Worm (Caenorhabditis elegans) whole organism, midembryonic: Measurements from ENCODE around the gene srsx-33.

Source experiments
- T22C8.4 ChIP-seq: fragments of 200-800 bp; sonication (Bioruptor generic); IDR thresholded peaks from 2 replicates; pipeline ENCODE4 v1.3.6; 2022; ENCODE audit warnings: missing genetic modification characterization, missing compliant biosample characterization
- cog-1 ChIP-seq: sonication (generic microtip); optimal IDR thresholded peaks from 2 replicates; lab custom pipeline; 2016; ENCODE audit warnings: missing genetic modification characterization, missing compliant biosample characterization
- flt-1 ChIP-seq: fragments of 200-800 bp; sonication (Bioruptor generic); IDR thresholded peaks from 2 replicates; pipeline ENCODE4 v1.3.6; 2022; ENCODE audit warnings: missing genetic modification characterization, missing compliant biosample characterization
- klf-2 ChIP-seq: fragments of 200-800 bp; sonication (Bioruptor generic); conservative IDR thresholded peaks from 2 replicates; pipeline ENCODE4 v1.3.6; 2022; ENCODE audit warnings: missing genetic modification reagents, missing genetic modification characterization, missing compliant biosample characterization
- med-1 ChIP-seq: sonication (generic microtip); optimal IDR thresholded peaks from 2 replicates; lab custom pipeline; 2017; ENCODE audit warnings: missing genetic modification characterization, mild to moderate bottlenecking, missing compliant biosample characterization, antibody characterized with exemption, missing genetic modification reagents; ENCODE audit not compliant: insufficient read depth
- ref-1 ChIP-seq: fragments of 200-800 bp; sonication (Bioruptor generic); conservative IDR thresholded peaks from 2 replicates; pipeline ENCODE4 v1.3.6; 2022; ENCODE audit warnings: missing genetic modification reagents, missing genetic modification characterization, missing compliant biosample characterization
- tab-1 ChIP-seq: fragments of 200-800 bp; sonication (Bioruptor generic); IDR thresholded peaks from 2 replicates; pipeline ENCODE4 v1.3.6; 2022; ENCODE audit warnings: missing genetic modification characterization, missing compliant biosample characterization
- ztf-23 ChIP-seq: fragments of 200-800 bp; sonication (Bioruptor generic); IDR thresholded peaks from 2 replicates; pipeline ENCODE4 v1.3.6; 2022; ENCODE audit warnings: missing genetic modification reagents, missing genetic modification characterization, missing compliant biosample characterization
- ztf-29 ChIP-seq: fragments of 200-800 bp; sonication (Bioruptor generic); IDR thresholded peaks from 2 replicates; pipeline ENCODE4 v1.3.6; 2022; ENCODE audit warnings: missing genetic modification reagents, missing genetic modification characterization, missing compliant biosample characterization

srsx-33 gene

ce11 chrV:11279564-11279963 is 27.2 kb upstream of the srsx-33 start:
- TF ChIP-seq flt-1 (GFP tag; lab: Robert Waterston, UW) (no peak), cog-1 (no peak), T22C8.4 (peak; percentile 62)

ce11 chrV:11272848-11273247 is 20.5 kb upstream of the srsx-33 start, which contains the start of gene clec-223:
Gene clec-223 (plus strand): TSS chrV:11273148.
- no peak for TF ChIP-seq klf-2
- TF ChIP-seq med-1 (GFP tag; lab: Kevin White, UChicago): no peak
- TF ChIP-seq tab-1 (GFP tag; lab: Robert Waterston, UW): no peak
- no peak for TF ChIP-seq ztf-23 (GFP tag; lab: Robert Waterston, UW)
- no peak for TF ChIP-seq ref-1 (GFP tag; lab: Robert Waterston, UW)
- TF ChIP-seq flt-1 (GFP tag; lab: Robert Waterston, UW): no peak
- no peak for TF ChIP-seq ztf-29 (GFP tag; lab: Robert Waterston, UW)

ce11 chrV:11271051-11271450 is 18.7 kb upstream of the srsx-33 start, which contains the start of gene clec-222:
Gene clec-222 (plus strand): TSS chrV:11271351.
- TF ChIP-seq T22C8.4 (no peak), ztf-29 (GFP tag; lab: Robert Waterston, UW) (no peak), klf-2 (no peak), flt-1 (GFP tag; lab: Robert Waterston, UW) (no peak), ztf-23 (GFP tag; lab: Robert Waterston, UW) (no peak), cog-1 (no peak), med-1 (GFP tag; lab: Kevin White, UChicago) (no peak), tab-1 (GFP tag; lab: Robert Waterston, UW) (no peak), ref-1 (GFP tag; lab: Robert Waterston, UW) (no peak)

DNA sequence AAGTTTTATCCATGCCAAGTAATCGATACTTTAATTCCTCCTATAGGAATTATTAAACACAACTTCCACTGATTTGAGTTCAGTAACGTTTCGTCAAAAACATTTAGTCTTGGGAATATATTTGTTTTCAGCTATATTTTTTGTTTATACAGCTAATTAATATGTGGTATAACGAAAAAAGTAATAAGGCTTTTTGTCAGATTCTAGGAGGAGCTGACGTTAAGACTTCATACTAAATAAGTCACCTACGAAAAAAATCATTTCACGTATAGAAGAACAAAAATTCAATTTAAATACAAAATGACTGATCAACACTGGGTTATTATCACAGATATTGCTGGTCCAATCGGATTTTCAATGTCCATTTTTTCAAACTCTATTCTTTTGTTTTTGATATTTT is 16.5 kb upstream of the srsx-33 start, which contains the start of gene str-115:
str-115 (plus strand) TSS at position 301 of the 400 bp plus-strand sequence.
- TF ChIP-seq ztf-29 (GFP tag; lab: Robert Waterston, UW) (no peak), tab-1 (GFP tag; lab: Robert Waterston, UW) (no peak), flt-1 (GFP tag; lab: Robert Waterston, UW) (no peak), ref-1 (GFP tag; lab: Robert Waterston, UW) (no peak), klf-2 (no peak), med-1 (GFP tag; lab: Kevin White, UChicago) (no peak), ztf-23 (GFP tag; lab: Robert Waterston, UW) (no peak), cog-1 (no peak), T22C8.4 (no peak)

DNA sequence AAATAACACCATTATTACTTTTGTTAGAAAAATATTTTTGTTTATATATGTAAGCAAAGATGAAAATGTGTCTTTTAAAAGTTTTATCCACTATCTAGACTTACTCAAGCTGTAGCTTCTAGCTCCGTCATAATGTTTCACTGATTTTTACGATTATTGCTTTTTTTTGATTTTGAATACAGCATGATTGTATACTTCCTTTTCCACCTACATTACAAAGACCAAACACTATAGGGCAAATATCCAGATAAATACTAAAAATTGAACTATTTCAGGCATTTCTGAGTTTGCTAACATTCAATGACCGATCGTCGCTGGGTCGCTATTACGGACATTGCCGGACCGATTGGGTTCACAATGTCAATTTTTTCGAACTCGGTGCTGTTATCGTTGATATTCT is 14.4 kb upstream of the srsx-33 start, which contains the start of gene str-116:
str-116 (plus strand) TSS at position 301 of the 400 bp plus-strand sequence.
- TF ChIP-seq flt-1 (GFP tag; lab: Robert Waterston, UW) (no peak), klf-2 (no peak), ztf-29 (GFP tag; lab: Robert Waterston, UW) (no peak), ztf-23 (GFP tag; lab: Robert Waterston, UW) (no peak), T22C8.4 (no peak), med-1 (GFP tag; lab: Kevin White, UChicago) (no peak), ref-1 (GFP tag; lab: Robert Waterston, UW) (no peak)

DNA sequence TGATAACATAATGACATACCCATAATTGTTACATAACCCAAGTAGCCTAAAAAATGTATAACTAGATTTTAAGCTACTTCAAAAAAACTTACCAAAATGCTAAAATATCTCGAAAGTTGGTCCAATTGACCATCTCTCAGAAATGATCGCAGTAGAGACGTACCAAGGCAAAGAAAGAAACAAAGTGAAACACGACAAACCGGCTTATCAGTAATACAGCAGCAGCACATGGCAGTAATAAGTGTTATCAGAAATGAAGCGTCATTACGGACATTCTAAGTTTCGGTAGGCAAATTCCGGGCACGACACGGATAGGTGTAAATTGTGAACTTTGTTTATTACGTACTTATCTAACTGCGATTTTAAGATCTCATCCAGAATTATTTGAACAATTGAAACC is 13.2 kb upstream of the srsx-33 start, which contains the start of gene cln-3.1:
cln-3.1 (minus strand) TSS at position 171 of the 400 bp plus-strand sequence.
- TF ChIP-seq cog-1: no peak
- TF ChIP-seq ztf-29 (GFP tag; lab: Robert Waterston, UW): no peak
- TF ChIP-seq T22C8.4: no peak
- no peak for TF ChIP-seq med-1 (GFP tag; lab: Kevin White, UChicago)
- TF ChIP-seq tab-1 (GFP tag; lab: Robert Waterston, UW): no peak
- no peak for TF ChIP-seq flt-1 (GFP tag; lab: Robert Waterston, UW)
- no peak for TF ChIP-seq ztf-23 (GFP tag; lab: Robert Waterston, UW)
- no peak for TF ChIP-seq ref-1 (GFP tag; lab: Robert Waterston, UW)
- TF ChIP-seq klf-2: no peak

DNA sequence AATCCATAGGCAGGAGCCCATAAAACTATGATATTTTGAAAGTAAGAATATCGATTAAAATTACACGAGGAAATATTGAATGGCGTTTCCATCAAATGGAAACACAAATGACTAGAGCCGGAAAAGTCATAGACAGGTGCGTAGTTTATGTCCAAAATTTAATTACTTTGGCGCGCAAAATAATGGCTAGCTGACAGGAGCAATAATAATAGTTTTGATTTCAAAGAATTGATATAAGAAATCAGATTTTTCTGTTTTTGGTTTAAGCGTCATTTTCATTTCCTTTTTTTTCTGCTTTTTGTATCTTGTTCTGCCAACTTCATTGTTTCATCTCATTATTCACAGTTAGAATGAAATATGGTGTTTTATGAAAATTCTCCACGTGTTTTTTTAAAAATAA is 10.7 kb upstream of the srsx-33 start, which contains the start of gene F07B10.4:
F07B10.4 (minus strand) TSS at position 101 of the 400 bp plus-strand sequence.
- TF ChIP-seq ztf-23 (GFP tag; lab: Robert Waterston, UW): no peak
- TF ChIP-seq med-1 (GFP tag; lab: Kevin White, UChicago): no peak
- no peak for TF ChIP-seq cog-1
- no peak for TF ChIP-seq flt-1 (GFP tag; lab: Robert Waterston, UW)
- TF ChIP-seq klf-2: no peak
- TF ChIP-seq ztf-29 (GFP tag; lab: Robert Waterston, UW): no peak
- TF ChIP-seq T22C8.4: no peak
- TF ChIP-seq ref-1 (GFP tag; lab: Robert Waterston, UW): no peak
- no peak for TF ChIP-seq tab-1 (GFP tag; lab: Robert Waterston, UW)

DNA sequence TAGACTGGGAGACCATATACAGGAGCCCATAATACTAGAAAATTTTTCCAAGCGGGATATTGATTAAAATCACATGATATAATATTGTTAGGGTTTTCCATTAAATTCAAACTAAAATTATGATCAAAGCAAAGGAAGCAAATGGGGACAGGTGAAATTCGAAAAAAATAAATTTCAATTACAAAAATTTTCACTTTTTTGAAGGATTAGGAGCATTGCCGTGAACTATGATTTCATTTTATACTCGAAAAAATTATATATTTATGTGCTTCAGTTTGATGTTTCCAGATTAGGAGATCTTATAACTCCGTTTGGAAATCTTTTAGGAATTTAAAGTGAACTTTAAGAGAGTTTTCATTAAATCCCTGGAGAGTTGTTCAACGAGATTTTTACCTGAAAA is 8.3 kb upstream of the srsx-33 start, which contains the start of gene F07B10.7:
F07B10.7 (minus strand) TSS at position 101 of the 400 bp plus-strand sequence.
- no peak for TF ChIP-seq ref-1 (GFP tag; lab: Robert Waterston, UW)
- no peak for TF ChIP-seq ztf-23 (GFP tag; lab: Robert Waterston, UW)
- no peak for TF ChIP-seq flt-1 (GFP tag; lab: Robert Waterston, UW)
- no peak for TF ChIP-seq klf-2
- TF ChIP-seq ztf-29 (GFP tag; lab: Robert Waterston, UW): no peak
- no peak for TF ChIP-seq cog-1
- no peak for TF ChIP-seq tab-1 (GFP tag; lab: Robert Waterston, UW)
- TF ChIP-seq med-1 (GFP tag; lab: Kevin White, UChicago): no peak
- TF ChIP-seq T22C8.4: no peak

DNA sequence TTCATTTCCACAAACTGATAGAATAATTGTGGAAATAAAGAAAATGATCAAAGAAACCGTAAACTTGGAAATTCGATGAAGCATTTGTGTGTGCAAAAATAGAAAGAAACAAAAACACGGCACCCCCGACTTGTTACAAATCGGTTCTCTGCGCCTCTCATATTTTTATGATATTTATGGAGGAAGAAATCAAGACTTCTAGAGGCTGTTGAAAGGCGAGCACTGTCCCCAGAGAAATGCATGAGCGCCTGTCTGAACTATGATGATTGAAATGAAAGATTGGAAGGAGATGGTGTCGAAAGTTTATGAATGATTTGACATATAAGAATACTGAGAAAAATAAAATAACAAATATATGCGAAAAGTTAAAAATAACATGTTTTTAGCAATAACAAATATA is 6.6 kb upstream of the srsx-33 start, which contains the start of gene lgc-36:
lgc-36 (minus strand) TSS at position 101 of the 400 bp plus-strand sequence.
- no peak for TF ChIP-seq klf-2
- TF ChIP-seq cog-1: no peak
- no peak for TF ChIP-seq tab-1 (GFP tag; lab: Robert Waterston, UW)
- no peak for TF ChIP-seq ztf-29 (GFP tag; lab: Robert Waterston, UW)
- TF ChIP-seq T22C8.4: no peak
- TF ChIP-seq ref-1 (GFP tag; lab: Robert Waterston, UW): no peak
- TF ChIP-seq flt-1 (GFP tag; lab: Robert Waterston, UW): no peak
- TF ChIP-seq ztf-23 (GFP tag; lab: Robert Waterston, UW): no peak
- TF ChIP-seq med-1 (GFP tag; lab: Kevin White, UChicago): no peak
